Worm (Caenorhabditis elegans) whole organism, L1 larva: ENCODE results near the gene F20C5.11.
A peak's percentile ranks its signal among the peaks of the same experiment; 100 is the strongest.

Source experiments
- C16A3.4 ChIP-seq: fragments of 150-350 bp; optimal IDR thresholded peaks from 2 replicates; lab custom pipeline; 2014; ENCODE audit warnings: missing biosample characterization, missing genetic modification characterization
- C34B4.2 ChIP-seq: sonication (generic microtip); optimal IDR thresholded peaks from 2 replicates; lab custom pipeline; 2017; ENCODE audit warnings: mild to moderate bottlenecking, missing genetic modification characterization, missing compliant biosample characterization
- Y116A8C.19 ChIP-seq: sonication (generic microtip); optimal IDR thresholded peaks from 2 replicates; lab custom pipeline; 2016; ENCODE audit warnings: missing compliant biosample characterization, missing genetic modification characterization, borderline replicate concordance
- aly-2 ChIP-seq: fragments of 150-350 bp; optimal IDR thresholded peaks from 2 replicates; lab custom pipeline; 2014; ENCODE audit warnings: missing biosample characterization, missing genetic modification characterization
- ama-1 ChIP-seq: fragments of 150-350 bp; optimal IDR thresholded peaks from 2 replicates; lab custom pipeline; 2014
- ceh-8 ChIP-seq: fragments of 200-800 bp; sonication (Bioruptor generic); optimal IDR thresholded peaks from 2 replicates; lab custom pipeline; 2018; ENCODE audit warnings: mild to moderate bottlenecking, missing genetic modification characterization, moderate library complexity, missing compliant biosample characterization
- ceh-82 ChIP-seq, 3 experiments: fragments of 150-350 bp in 1 of 3; sonication (generic microtip) in 2 of 3; optimal IDR thresholded peaks; 2 replicates each; lab custom pipeline; 2014 to 2017; ENCODE audit warnings: missing biosample characterization in 3 of 3, missing genetic modification characterization in 3 of 3
- ceh-90 ChIP-seq: sonication (generic microtip); optimal IDR thresholded peaks from 2 replicates; lab custom pipeline; 2016; ENCODE audit warnings: missing genetic modification characterization, missing compliant biosample characterization
- efl-1 ChIP-seq, 4 experiments: fragments of 150-350 bp; optimal IDR thresholded peaks in 3 of 4; peaks in 1 of 4; 1 replicate in 1 of 4; 2 replicates in 3 of 4; lab custom pipeline; 2014; ENCODE audit warnings: missing biosample characterization in 2 of 4, missing genetic modification characterization in 2 of 4, missing genetic modification reagents in 2 of 4
- egl-27 ChIP-seq, 2 experiments: fragments of 150-350 bp in 1 of 2; sonication (generic microtip); optimal IDR thresholded peaks; 3 replicates each; lab custom pipeline; 2017 to 2018; ENCODE audit warnings: missing biosample characterization in 2 of 2, missing genetic modification characterization in 2 of 2, missing genetic modification reagents in 2 of 2
- elt-2 ChIP-seq: sonication (generic microtip); optimal IDR thresholded peaks from 2 replicates; lab custom pipeline; 2016; ENCODE audit warnings: missing genetic modification characterization, mild to moderate bottlenecking, inconsistent platforms, missing compliant biosample characterization, missing genetic modification reagents
- elt-3 ChIP-seq, 6 experiments: fragments of 150-350 bp in 1 of 6; sonication (generic microtip); optimal IDR thresholded peaks; 2 replicates each; lab custom pipeline; 2017 to 2018; ENCODE audit warnings: missing biosample characterization in 6 of 6, missing genetic modification characterization in 6 of 6, inconsistent platforms in 1 of 6
- fkh-4 ChIP-seq: sonication (generic microtip); optimal IDR thresholded peaks from 2 replicates; lab custom pipeline; 2016; ENCODE audit warnings: missing compliant biosample characterization, missing genetic modification characterization, borderline replicate concordance
- grh-1 ChIP-seq: fragments of 200-800 bp; sonication (Bioruptor generic); IDR thresholded peaks from 2 replicates; pipeline ENCODE4 v1.3.6; 2022; ENCODE audit warnings: missing genetic modification reagents, missing genetic modification characterization, missing compliant biosample characterization
- hpl-2 ChIP-seq: fragments of 150-350 bp; optimal IDR thresholded peaks from 2 replicates; lab custom pipeline; 2014; ENCODE audit warnings: missing biosample characterization, missing genetic modification reagents, missing genetic modification characterization
- irx-1 ChIP-seq: sonication (generic microtip); optimal IDR thresholded peaks from 2 replicates; lab custom pipeline; 2016; ENCODE audit warnings: missing genetic modification characterization, missing compliant biosample characterization
- lin-14 ChIP-seq: fragments of 200-800 bp; sonication (Bioruptor generic); optimal IDR thresholded peaks from 2 replicates; lab custom pipeline; 2018; ENCODE audit warnings: mild to moderate bottlenecking, missing genetic modification characterization, moderate library complexity, missing compliant biosample characterization
- lin-15B ChIP-seq: fragments of 150-350 bp; sonication (generic microtip); optimal IDR thresholded peaks from 3 replicates; lab custom pipeline; 2014; ENCODE audit warnings: missing biosample characterization, missing genetic modification characterization
- lin-35 ChIP-seq, 2 experiments: fragments of 150-350 bp; optimal IDR thresholded peaks; 2 replicates each; lab custom pipeline; 2014; ENCODE audit warnings: missing biosample characterization in 2 of 2, missing genetic modification characterization in 2 of 2, missing genetic modification reagents in 2 of 2
- lsy-2 ChIP-seq, 2 experiments: fragments of 150-350 bp; optimal IDR thresholded peaks; 2 replicates each; lab custom pipeline; 2014; ENCODE audit warnings: missing biosample characterization in 2 of 2, missing genetic modification characterization in 2 of 2
- mdl-1 ChIP-seq, 2 experiments: fragments of 150-350 bp; optimal IDR thresholded peaks; 2 replicates each; lab custom pipeline; 2014 to 2017; ENCODE audit warnings: missing biosample characterization in 2 of 2, missing genetic modification characterization in 2 of 2, inconsistent platforms in 1 of 2
- nhr-12 ChIP-seq: sonication (generic microtip); optimal IDR thresholded peaks from 2 replicates; lab custom pipeline; 2017; ENCODE audit warnings: missing biosample characterization, missing genetic modification characterization
- nhr-19 ChIP-seq: fragments of 200-800 bp; sonication (Bioruptor generic); conservative IDR thresholded peaks from 2 replicates; pipeline ENCODE4 v1.3.6; 2022; ENCODE audit warnings: missing genetic modification characterization, missing compliant biosample characterization
- nhr-20 ChIP-seq: sonication (generic microtip); optimal IDR thresholded peaks from 2 replicates; lab custom pipeline; 2016; ENCODE audit warnings: mild to moderate bottlenecking, missing genetic modification characterization, missing compliant biosample characterization
- nhr-71 ChIP-seq: sonication (generic microtip); optimal IDR thresholded peaks from 2 replicates; lab custom pipeline; 2016; ENCODE audit warnings: mild to moderate bottlenecking, missing genetic modification characterization, moderate library complexity, missing compliant biosample characterization
- nhr-77 ChIP-seq: fragments of 150-350 bp; optimal IDR thresholded peaks from 2 replicates; lab custom pipeline; 2014; ENCODE audit warnings: missing biosample characterization, missing genetic modification characterization
- nhr-85 ChIP-seq: sonication (generic microtip); peaks from one replicate; lab custom pipeline; 2016; ENCODE audit warnings: missing genetic modification characterization, inconsistent platforms, missing compliant biosample characterization
- pax-3 ChIP-seq: fragments of 200-800 bp; sonication (Bioruptor generic); optimal IDR thresholded peaks from 2 replicates; lab custom pipeline; 2018; ENCODE audit warnings: mild to moderate bottlenecking, missing genetic modification characterization, moderate library complexity, missing compliant biosample characterization
- pqm-1 ChIP-seq: sonication (generic microtip); optimal IDR thresholded peaks from 3 replicates; lab custom pipeline; 2017; ENCODE audit warnings: missing biosample characterization, missing genetic modification characterization
- rnt-1 ChIP-seq: sonication (generic microtip); optimal IDR thresholded peaks from 2 replicates; lab custom pipeline; 2016; ENCODE audit warnings: mild to moderate bottlenecking, missing genetic modification characterization, moderate library complexity, missing compliant biosample characterization
- snu-23 ChIP-seq: sonication (generic microtip); optimal IDR thresholded peaks from 2 replicates; lab custom pipeline; 2016; ENCODE audit warnings: missing genetic modification characterization, missing compliant biosample characterization
- swsn-7 ChIP-seq: sonication (generic microtip); optimal IDR thresholded peaks from 2 replicates; lab custom pipeline; 2016; ENCODE audit warnings: missing genetic modification characterization, missing compliant biosample characterization
- tbx-2 ChIP-seq: sonication (generic microtip); optimal IDR thresholded peaks from 2 replicates; lab custom pipeline; 2016; ENCODE audit warnings: missing genetic modification characterization, missing compliant biosample characterization
- unc-130 ChIP-seq: fragments of 150-350 bp; optimal IDR thresholded peaks from 2 replicates; lab custom pipeline; 2017; ENCODE audit warnings: missing biosample characterization, missing genetic modification characterization, inconsistent platforms
- unc-86 ChIP-seq: sonication (generic microtip); optimal IDR thresholded peaks from 2 replicates; lab custom pipeline; 2016; ENCODE audit warnings: missing genetic modification characterization, missing compliant biosample characterization
- vab-15 ChIP-seq: sonication (generic microtip); optimal IDR thresholded peaks from 2 replicates; lab custom pipeline; 2017; ENCODE audit warnings: missing genotype, mild to moderate bottlenecking, missing genetic modification characterization, missing compliant biosample characterization

The F20C5.11 gene

DNA sequence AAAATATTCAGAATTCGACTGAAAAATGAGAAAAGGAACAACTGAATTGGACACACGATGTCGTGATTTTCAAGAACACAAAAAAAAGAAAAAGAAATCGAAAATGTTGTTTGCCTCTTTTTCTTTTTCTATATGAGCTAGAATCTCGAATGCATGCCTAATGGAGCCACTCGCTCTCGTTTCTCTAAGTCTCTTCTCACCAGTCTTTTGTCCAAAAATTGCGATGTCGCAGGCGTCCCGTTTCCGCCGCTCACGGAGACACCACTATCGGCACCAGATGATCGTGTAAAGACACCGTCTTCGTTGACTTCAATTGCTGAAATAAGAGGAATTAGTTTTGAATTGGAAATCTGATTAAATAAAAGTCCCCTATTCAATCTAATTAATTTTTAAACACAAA, 3.2 kb downstream of the F20C5.11 start (continued):
- TF ChIP-seq nhr-19 (no peak), nhr-20 (tag; lab: Kevin White, UChicago) (no peak), irx-1 (tag; lab: Kevin White, UChicago) (peak; percentile 43), pax-3 (tag; lab: Kevin White, UChicago) (no peak), ama-1 (lab: Kevin White, UChicago) (no peak), ceh-90 (no peak), nhr-71 (tag; lab: Kevin White, UChicago) (peak; percentile 56), C34B4.2 (no peak), hpl-2 (GFP tag; lab: Kevin White, UChicago) (no peak), lin-35 (GFP tag; optimal IDR thresholded peaks at IDR 0.05; lab: Kevin White, UChicago) (peak in 1 of 2 experiments; percentile 43)

DNA sequence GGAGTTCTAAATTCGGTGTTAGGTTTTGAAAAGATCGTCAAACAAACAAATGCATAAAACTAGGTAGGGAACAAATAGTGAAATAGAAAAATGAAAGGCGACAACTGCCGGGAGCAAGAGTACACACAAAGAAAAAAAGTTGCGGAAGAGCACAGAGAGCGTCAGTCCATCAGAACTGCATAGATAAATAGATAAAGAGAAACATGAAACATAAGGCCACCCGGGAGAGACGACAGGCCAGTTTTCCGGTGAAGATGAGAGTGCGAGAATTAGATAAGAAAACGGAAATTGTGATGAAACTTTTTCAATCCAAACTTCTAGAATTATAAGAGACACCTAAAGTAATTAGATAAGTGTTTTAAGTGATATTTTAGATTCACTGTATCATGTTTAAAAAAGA, 4.1 kb downstream of the F20C5.11 start:
- TF ChIP-seq ceh-90 (no peak), lin-14 (GFP tag; lab: Kevin White, UChicago) (peak; percentile 78), nhr-77 (tag; lab: Kevin White, UChicago) (no peak), mdl-1 (tag; optimal IDR thresholded peaks at IDR 0.05; lab: Kevin White, UChicago) (no peak), elt-3 (tag; optimal IDR thresholded peaks at IDR 0.05; lab: Kevin White, UChicago) (no peak), unc-130 (tag; lab: Kevin White, UChicago) (peak; percentile 31), snu-23 (peak; percentile 25), lin-15B (no peak), aly-2 (tag; lab: Kevin White, UChicago) (no peak), ceh-8 (GFP tag; lab: Kevin White, UChicago) (no peak), C16A3.4 (tag; lab: Kevin White, UChicago) (peak; percentile 1), Y116A8C.19 (tag; lab: Kevin White, UChicago) (no peak), nhr-12 (tag; lab: Kevin White, UChicago) (no peak), efl-1 (optimal IDR thresholded peaks at IDR 0.05; lab: Kevin White, UChicago) (peak in 1 of 2 experiments; percentile 12), efl-1 (GFP tag; optimal IDR thresholded peaks at IDR 0.05 in 1 of 2; lab: Kevin White, UChicago) (no peak), nhr-71 (tag; lab: Kevin White, UChicago) (peak; percentile 51), lin-35 (GFP tag; optimal IDR thresholded peaks at IDR 0.05; lab: Kevin White, UChicago) (peak in 1 of 2 experiments; percentile 22), elt-2 (tag; lab: Kevin White, UChicago) (peak; percentile 69), swsn-7 (tag; lab: Kevin White, UChicago) (peak; percentile 5), nhr-19 (no peak), pqm-1 (tag; lab: Kevin White, UChicago) (peak; percentile 82), tbx-2 (tag; lab: Kevin White, UChicago) (no peak), ceh-82 (tag; optimal IDR thresholded peaks at IDR 0.05; lab: Kevin White, UChicago) (peak in 1 of 3 experiments; percentile 10), grh-1 (GFP tag; lab: Robert Waterston, UW) (no peak), unc-86 (tag; lab: Kevin White, UChicago) (no peak), vab-15 (tag; lab: Kevin White, UChicago) (no peak), nhr-85 (tag; lab: Kevin White, UChicago) (no peak), ama-1 (lab: Kevin White, UChicago) (no peak), rnt-1 (tag; lab: Kevin White, UChicago) (peak; percentile 33), egl-27 (tag; optimal IDR thresholded peaks at IDR 0.05; lab: Kevin White, UChicago) (no peak), lsy-2 (tag; optimal IDR thresholded peaks at IDR 0.05; lab: Kevin White, UChicago) (peak in 1 of 2 experiments; percentile 38), fkh-4 (no peak), nhr-20 (tag; lab: Kevin White, UChicago) (peak; percentile 24)

DNA sequence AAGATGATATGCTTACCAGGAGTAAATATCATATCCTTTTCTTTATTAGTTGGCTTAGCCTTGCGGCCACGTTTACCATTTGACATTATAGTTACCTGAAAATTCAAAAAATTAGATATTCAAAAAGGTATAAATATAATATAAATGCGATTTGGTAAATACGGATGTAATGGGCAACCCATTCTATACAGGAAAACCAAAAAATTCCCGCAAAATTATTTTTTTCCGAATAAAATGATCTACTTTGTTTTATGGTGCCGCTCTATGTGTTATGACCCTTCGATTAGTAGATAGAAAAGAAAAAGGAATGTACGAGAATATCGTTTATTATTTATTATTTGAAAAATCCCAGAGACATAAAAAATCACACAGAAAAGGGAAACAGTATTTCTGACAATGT, 7.1 kb downstream of the F20C5.11 start, which contains the start of gene elli-1:
elli-1 (minus strand) TSS at position 101 of the 400 bp plus-strand sequence.
- TF ChIP-seq ama-1 (lab: Kevin White, UChicago) = no peak
- no peak for TF ChIP-seq efl-1 (optimal IDR thresholded peaks at IDR 0.05; lab: Kevin White, UChicago)
- peak in 1 of 2 experiments; percentile 28 for TF ChIP-seq efl-1 (GFP tag; optimal IDR thresholded peaks at IDR 0.05 in 1 of 2; lab: Kevin White, UChicago)
